Fruit fly (Drosophila melanogaster) whole organism, wandering third instar larva: Measurements from ENCODE around the gene TwdlY.

Experiments
- Dfd ChIP-seq: fragments of >200 bp; optimal IDR thresholded peaks from 2 replicates; lab custom pipeline; 2017; ENCODE audit warnings: missing biosample characterization, missing genetic modification characterization
- Dif ChIP-seq: fragments of 200-275, 200-300 bp; sonication (Bioruptor generic); optimal IDR thresholded peaks from 2 replicates; lab custom pipeline; 2018; ENCODE audit warnings: missing biosample characterization, missing genetic modification characterization; ENCODE audit not compliant: partially characterized antibody
- Hr83 ChIP-seq: fragments of 200-300 bp; sonication (Bioruptor generic); optimal IDR thresholded peaks from 2 replicates; lab custom pipeline; 2016; ENCODE audit warnings: missing biosample characterization, mild to moderate bottlenecking, missing genetic modification characterization, moderate library complexity; ENCODE audit not compliant: poor library complexity, severe bottlenecking
- Vsx2 ChIP-seq: fragments of 200-300, 225-300 bp; sonication (Bioruptor generic); optimal IDR thresholded peaks from 2 replicates; lab custom pipeline; 2018; ENCODE audit warnings: missing biosample characterization, missing genetic modification characterization; ENCODE audit not compliant: partially characterized antibody
- dl ChIP-seq, 2 experiments: fragments of 175-275, 200-275 bp in 1 of 2; fragments of 200-275 bp in 1 of 2; sonication (Bioruptor generic); optimal IDR thresholded peaks; lab custom pipeline; 2018; ENCODE audit warnings: mild to moderate bottlenecking in 2 of 2, missing biosample characterization in 2 of 2, missing genetic modification characterization in 2 of 2, moderate library complexity in 2 of 2; ENCODE audit not compliant: partially characterized antibody in 2 of 2, insufficient read depth in 1 of 2
- fru ChIP-seq: fragments of 200-800 bp; sonication (Bioruptor generic); optimal IDR thresholded peaks from 3 replicates; lab custom pipeline; 2016; ENCODE audit warnings: missing biosample characterization, mild to moderate bottlenecking, missing genetic modification characterization

dm6 chrX:16695658-16696181 is 39.0 kb upstream of the TwdlY start, which contains the start of gene CG4678:
- no peak for TF ChIP-seq Dfd (GFP tag; lab: Kevin White, UChicago)
- TF ChIP-seq dl (GFP tag; optimal IDR thresholded peaks at IDR 0.05; lab: Kevin White, UChicago; ENCODE audit: insufficient read depth in 1 of 2, partially characterized antibody in 2 of 2): peak; percentile 53 to 80
- TF ChIP-seq Dif: peak; percentile 96
- peak; percentile 66 for TF ChIP-seq Vsx2
- no peak for TF ChIP-seq fru (GFP tag; lab: Kevin White, UChicago)
- TF ChIP-seq Hr83 (GFP tag; lab: Kevin White, UChicago): no peak
